Fruit fly (Drosophila melanogaster) whole organism, embryonic: ENCODE measurements around the gene CG6432.

Source experiments
- CG1647 ChIP-seq: fragments of 200-800 bp; sonication (Bioruptor generic); optimal IDR thresholded peaks from 3 replicates; lab custom pipeline; 2016; ENCODE audit warnings: missing biosample characterization, missing genetic modification characterization
- CG17359 ChIP-seq: fragments of 200-800 bp; sonication (Bioruptor generic); optimal IDR thresholded peaks from 3 replicates; lab custom pipeline; 2018; ENCODE audit warnings: missing biosample characterization, mild to moderate bottlenecking, missing genetic modification characterization, moderate library complexity
- CG31388 ChIP-seq: fragments of 200-800 bp; sonication (Bioruptor generic); optimal IDR thresholded peaks from 2 replicates; lab custom pipeline; 2016; ENCODE audit warnings: missing biosample characterization, missing genetic modification characterization
- Dip2 ChIP-seq: fragments of 200-800 bp; sonication (Bioruptor generic); IDR thresholded peaks from 2 replicates; pipeline ENCODE4 v1.3.6; 2022; ENCODE audit warnings: missing biosample characterization, missing genetic modification characterization
- E2f2 ChIP-seq: fragments of 200-800 bp; sonication (Bioruptor generic); IDR thresholded peaks from 2 replicates; pipeline ENCODE4 v1.3.6; 2022; ENCODE audit warnings: missing biosample characterization, missing genetic modification characterization
- Hsf ChIP-seq: fragments of 200-800 bp; sonication (Bioruptor generic); optimal IDR thresholded peaks from 3 replicates; lab custom pipeline; 2016; ENCODE audit warnings: missing biosample characterization, missing genetic modification characterization
- Mad ChIP-seq: fragments of 200-800 bp; sonication (Bioruptor generic); optimal IDR thresholded peaks from 2 replicates; lab custom pipeline; 2016; ENCODE audit warnings: missing biosample characterization, missing genetic modification characterization
- Spps ChIP-seq: fragments of 200-800 bp; sonication (Bioruptor generic); optimal IDR thresholded peaks from 2 replicates; lab custom pipeline; 2018; ENCODE audit warnings: missing biosample characterization, mild to moderate bottlenecking, missing genetic modification characterization
- scrt ChIP-seq: fragments of 200-800 bp; sonication (Bioruptor generic); optimal IDR thresholded peaks from 2 replicates; lab custom pipeline; 2018; ENCODE audit warnings: missing biosample characterization, mild to moderate bottlenecking, missing genetic modification characterization, moderate library complexity

- TF ChIP-seq Hsf (no peak), Mad (GFP tag; lab: Kevin White, UChicago) (no peak), scrt (no peak), CG31388 (GFP tag; lab: Kevin White, UChicago) (no peak), CG1647 (GFP tag; lab: Kevin White, UChicago) (no peak), Spps (tag; lab: Kevin White, UChicago) (no peak), E2f2 (GFP tag; lab: Robert Waterston, UW) (no peak), Dip2 (GFP tag; lab: Robert Waterston, UW) (no peak), CG17359 (tag; lab: Kevin White, UChicago) (no peak)
Measured at dm6 chr3R:24390239-24390638, 53.5 kb downstream of the CG6432 start, which contains the start of the genes CG5768 and CG13615.
